Worm (Caenorhabditis elegans): ENCODE results near the gene fbxa-214.

DNA sequence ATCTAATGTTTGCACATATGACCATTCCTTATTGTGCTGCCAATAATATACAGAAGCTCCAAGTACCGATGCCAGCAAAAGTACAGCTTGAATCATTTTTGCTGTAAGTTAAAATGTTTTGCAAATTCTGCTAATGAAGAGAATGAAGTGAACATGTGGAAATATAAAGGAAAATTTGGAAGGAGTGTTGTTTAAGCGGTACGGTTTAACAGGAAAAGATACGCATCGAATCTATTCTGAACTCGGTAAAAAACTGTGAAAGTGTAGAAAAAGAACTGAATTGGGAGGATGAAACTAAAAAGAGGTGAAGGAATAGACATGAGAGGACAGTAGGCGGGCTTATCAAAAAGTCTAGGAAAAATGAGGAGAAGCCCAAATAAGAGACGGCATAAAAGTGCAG is 6.5 kb downstream of the fbxa-214 start, which contains the start of gene Y38A10A.2:
- TF ChIP-seq unc-39 (tag; optimal IDR thresholded peaks at IDR 0.05) (no peak), nhr-2 (tag; optimal IDR thresholded peaks at IDR 0.05) (no peak), bed-3 (GFP tag; optimal IDR thresholded peaks at IDR 0.05) (no peak), elt-1 (tag; optimal IDR thresholded peaks at IDR 0.05; ENCODE audit: borderline replicate concordance, insufficient read depth) (no peak), nhr-76 (tag; optimal IDR thresholded peaks at IDR 0.05) (no peak), pha-4 (tag; optimal IDR thresholded peaks at IDR 0.05) (no peak), tbx-8 (GFP tag; optimal IDR thresholded peaks at IDR 0.05) (no peak), drap-1 (GFP tag; optimal IDR thresholded peaks at IDR 0.05) (no peak), unc-62 (GFP tag; optimal IDR thresholded peaks at IDR 0.05) (no peak), lsy-2 (tag; optimal IDR thresholded peaks at IDR 0.05) (no peak), ztf-11 (tag; optimal IDR thresholded peaks at IDR 0.05) (no peak)
